Worm (Caenorhabditis elegans) whole organism, midembryonic: Measurements from ENCODE around the gene Y39A3B.1.

Experiments used
- T22C8.4 ChIP-seq: fragments of 200-800 bp; sonication (Bioruptor generic); IDR thresholded peaks from 2 replicates; pipeline ENCODE4 v1.3.6; 2022; ENCODE audit warnings: missing genetic modification characterization, missing compliant biosample characterization
- cog-1 ChIP-seq: sonication (generic microtip); optimal IDR thresholded peaks from 2 replicates; lab custom pipeline; 2016; ENCODE audit warnings: missing genetic modification characterization, missing compliant biosample characterization
- flt-1 ChIP-seq: fragments of 200-800 bp; sonication (Bioruptor generic); IDR thresholded peaks from 2 replicates; pipeline ENCODE4 v1.3.6; 2022; ENCODE audit warnings: missing genetic modification characterization, missing compliant biosample characterization
- klf-2 ChIP-seq: fragments of 200-800 bp; sonication (Bioruptor generic); conservative IDR thresholded peaks from 2 replicates; pipeline ENCODE4 v1.3.6; 2022; ENCODE audit warnings: missing genetic modification reagents, missing genetic modification characterization, missing compliant biosample characterization
- med-1 ChIP-seq: sonication (generic microtip); optimal IDR thresholded peaks from 2 replicates; lab custom pipeline; 2017; ENCODE audit warnings: missing genetic modification characterization, mild to moderate bottlenecking, missing compliant biosample characterization, antibody characterized with exemption, missing genetic modification reagents; ENCODE audit not compliant: insufficient read depth
- ref-1 ChIP-seq: fragments of 200-800 bp; sonication (Bioruptor generic); conservative IDR thresholded peaks from 2 replicates; pipeline ENCODE4 v1.3.6; 2022; ENCODE audit warnings: missing genetic modification reagents, missing genetic modification characterization, missing compliant biosample characterization
- tab-1 ChIP-seq: fragments of 200-800 bp; sonication (Bioruptor generic); IDR thresholded peaks from 2 replicates; pipeline ENCODE4 v1.3.6; 2022; ENCODE audit warnings: missing genetic modification characterization, missing compliant biosample characterization
- ztf-23 ChIP-seq: fragments of 200-800 bp; sonication (Bioruptor generic); IDR thresholded peaks from 2 replicates; pipeline ENCODE4 v1.3.6; 2022; ENCODE audit warnings: missing genetic modification reagents, missing genetic modification characterization, missing compliant biosample characterization
- ztf-29 ChIP-seq: fragments of 200-800 bp; sonication (Bioruptor generic); IDR thresholded peaks from 2 replicates; pipeline ENCODE4 v1.3.6; 2022; ENCODE audit warnings: missing genetic modification reagents, missing genetic modification characterization, missing compliant biosample characterization

The Y39A3B.1 gene

DNA sequence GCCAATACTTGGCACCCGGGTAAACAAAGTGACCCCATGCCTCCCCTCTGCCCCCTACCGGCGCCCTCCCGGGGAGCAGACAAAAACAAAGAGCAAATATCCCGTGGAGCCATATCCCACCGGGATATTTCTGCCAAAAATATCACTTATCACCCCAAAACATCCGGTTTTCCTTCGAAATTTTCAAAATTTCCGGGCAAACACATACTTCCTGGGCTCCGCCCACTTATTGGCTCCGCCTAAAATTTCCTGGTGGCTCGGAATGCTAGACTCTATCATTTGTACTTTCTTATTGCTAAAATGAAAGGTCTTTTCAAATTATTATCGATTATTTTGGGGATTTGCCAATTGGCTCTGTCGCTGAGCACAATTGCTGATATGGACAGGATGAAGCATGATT is at the start of gene Y39A3B.1:
Gene Y39A3B.1, plus strand, starts transcription at position 301 of the 400 bp plus-strand sequence.
- TF ChIP-seq med-1 (GFP tag; lab: Kevin White, UChicago) (no peak), T22C8.4 (no peak), ztf-29 (GFP tag; lab: Robert Waterston, UW) (no peak), flt-1 (GFP tag; lab: Robert Waterston, UW) (no peak), tab-1 (GFP tag; lab: Robert Waterston, UW) (no peak), klf-2 (GFP tag; lab: Robert Waterston, UW) (no peak), cog-1 (no peak), ref-1 (no peak), ztf-23 (no peak)

DNA sequence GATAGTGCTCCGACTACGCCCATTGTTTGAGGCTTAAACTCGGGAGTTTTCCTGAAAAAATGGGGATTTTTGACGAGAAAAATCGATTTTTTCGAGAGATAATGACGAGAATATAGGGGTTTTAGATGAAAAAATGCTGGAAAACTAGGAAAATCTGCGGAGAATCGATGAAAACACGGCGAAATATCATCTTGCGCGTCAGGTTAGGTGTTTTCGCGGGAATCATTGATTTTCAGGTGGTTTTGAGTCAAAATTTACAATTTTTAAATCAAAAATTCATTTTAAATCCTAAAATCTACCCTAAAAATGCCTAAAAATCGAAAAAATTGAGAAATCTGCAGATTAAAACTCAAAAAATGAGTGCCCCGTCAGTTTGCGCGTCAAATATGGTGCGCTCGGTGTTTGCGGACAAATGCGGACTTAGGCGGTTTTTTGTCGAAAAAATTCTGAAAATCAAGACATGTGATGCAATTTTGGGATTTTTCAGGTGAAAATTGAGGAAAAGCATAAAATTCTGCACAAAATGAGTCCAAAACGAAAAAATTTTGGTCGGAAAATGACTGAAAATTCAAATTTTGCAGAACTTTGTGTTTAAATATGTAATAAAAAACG is 43.8 kb upstream of the Y39A3B.1 start, which contains the start of gene mboa-6:
Gene mboa-6, minus strand, starts transcription at position 51 of the 612 bp plus-strand sequence.
- no peak for TF ChIP-seq ref-1
- TF ChIP-seq med-1 (GFP tag; lab: Kevin White, UChicago), result no peak
- TF ChIP-seq tab-1 (GFP tag; lab: Robert Waterston, UW), result no peak
- TF ChIP-seq klf-2 (GFP tag; lab: Robert Waterston, UW), result no peak
- no peak for TF ChIP-seq cog-1
- no peak for TF ChIP-seq flt-1 (GFP tag; lab: Robert Waterston, UW)
- TF ChIP-seq ztf-29 (GFP tag; lab: Robert Waterston, UW), result no peak
- no peak for TF ChIP-seq ztf-23
- TF ChIP-seq T22C8.4, result no peak

DNA sequence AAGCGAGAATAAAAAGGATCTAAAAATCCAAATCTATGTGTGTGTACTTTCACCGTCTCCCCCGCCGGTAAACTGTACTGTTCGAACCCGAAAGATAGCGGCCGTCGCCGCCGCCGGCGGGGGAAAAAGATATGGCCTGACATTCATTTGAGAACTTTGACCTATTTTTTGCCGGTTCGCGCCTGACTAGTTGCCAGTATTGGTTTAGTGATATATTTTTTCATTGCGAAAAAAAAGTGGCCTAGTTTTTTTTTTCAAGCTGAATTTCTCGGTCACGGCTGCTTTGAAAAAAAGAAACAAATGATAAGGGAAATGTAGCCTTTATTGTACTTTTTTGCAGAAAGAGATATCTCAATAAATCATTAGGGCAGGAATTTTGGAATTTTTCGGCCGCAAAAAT is 43.3 kb upstream of the Y39A3B.1 start:
- TF ChIP-seq cog-1 (no peak), ztf-29 (GFP tag; lab: Robert Waterston, UW) (no peak), med-1 (GFP tag; lab: Kevin White, UChicago) (no peak), flt-1 (GFP tag; lab: Robert Waterston, UW) (no peak), T22C8.4 (no peak), tab-1 (GFP tag; lab: Robert Waterston, UW) (no peak), ref-1 (no peak), klf-2 (GFP tag; lab: Robert Waterston, UW) (no peak), ztf-23 (no peak)

DNA sequence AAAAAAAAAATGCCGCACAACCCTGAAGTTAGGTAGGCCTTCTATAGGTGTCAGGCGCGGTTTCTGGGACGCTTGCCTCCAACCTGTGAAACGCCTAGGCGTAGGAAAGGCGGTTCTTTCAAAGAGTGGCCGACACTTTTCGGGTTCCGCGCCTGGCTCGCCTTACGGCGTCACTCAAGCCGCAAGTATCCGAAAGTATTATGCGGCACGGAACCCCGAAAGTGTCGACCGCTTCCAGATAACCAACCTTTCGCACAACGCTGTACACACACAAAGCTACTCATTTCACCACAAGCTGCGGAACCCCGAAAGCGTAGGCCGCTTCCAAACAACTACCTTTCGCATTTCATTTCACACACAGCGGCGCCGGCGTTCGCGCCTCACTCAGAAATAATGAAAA is 42.7 kb upstream of the Y39A3B.1 start:
- no peak for TF ChIP-seq flt-1 (GFP tag; lab: Robert Waterston, UW)
- no peak for TF ChIP-seq cog-1
- no peak for TF ChIP-seq ztf-23
- no peak for TF ChIP-seq ref-1
- no peak for TF ChIP-seq klf-2 (GFP tag; lab: Robert Waterston, UW)
- no peak for TF ChIP-seq ztf-29 (GFP tag; lab: Robert Waterston, UW)
- TF ChIP-seq tab-1 (GFP tag; lab: Robert Waterston, UW), result no peak

DNA sequence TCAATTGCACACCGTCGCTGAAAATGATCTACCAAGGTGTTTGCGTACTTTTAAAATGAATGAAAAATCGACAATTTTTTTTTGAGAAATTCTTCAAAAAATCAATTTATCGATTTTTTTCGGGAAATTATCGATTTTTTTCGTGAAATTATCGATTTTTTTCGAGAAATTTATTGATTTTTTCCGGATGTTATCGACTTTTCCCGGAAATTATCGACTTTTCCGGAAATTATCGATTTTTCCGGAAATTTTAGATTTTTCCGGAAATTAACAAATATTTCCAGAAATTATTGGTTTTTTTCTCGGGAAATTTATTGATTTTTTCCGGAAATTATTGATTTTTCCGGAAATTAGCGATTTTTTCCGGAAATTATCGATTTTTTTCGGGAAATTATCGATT is 40.7 kb upstream of the Y39A3B.1 start:
- TF ChIP-seq T22C8.4, result peak; percentile 75

DNA sequence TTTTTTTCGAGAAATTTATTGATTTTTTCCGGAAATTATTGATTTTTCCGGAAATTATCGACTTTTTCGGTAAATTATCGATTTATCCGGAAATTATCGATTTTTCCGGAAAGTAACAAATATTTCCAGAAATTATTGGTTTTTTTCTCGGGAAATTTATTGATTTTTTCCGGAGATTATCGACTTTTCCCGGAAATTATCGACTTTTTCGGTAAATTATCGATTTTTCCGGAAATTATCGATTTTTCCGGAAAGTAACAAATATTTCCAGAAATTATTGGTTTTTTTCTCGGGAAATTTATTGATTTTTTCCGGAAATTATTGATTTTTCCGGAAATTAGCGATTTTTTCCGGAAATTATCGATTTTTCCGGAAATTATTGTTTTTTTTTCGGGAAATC is 40.2 kb upstream of the Y39A3B.1 start:
- TF ChIP-seq T22C8.4, result peak; percentile 81

DNA sequence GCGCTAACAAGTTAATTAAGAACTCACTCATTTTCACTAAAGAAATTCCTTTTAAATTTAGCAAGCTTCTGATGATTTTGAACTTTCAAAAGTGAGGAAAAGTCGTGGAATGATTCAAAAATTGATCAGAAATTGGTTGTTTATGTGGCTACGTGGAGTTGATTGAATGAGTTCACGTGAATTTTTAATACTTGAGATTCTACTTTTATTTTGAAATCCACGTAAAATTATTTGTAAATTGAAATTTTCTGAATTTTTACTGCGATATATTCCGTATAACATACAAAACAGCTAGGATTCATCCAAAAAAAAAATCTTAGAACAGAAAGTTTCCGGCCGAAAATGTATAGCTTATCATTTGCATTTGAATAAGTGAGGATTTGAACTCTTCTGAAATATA is 36.0 kb upstream of the Y39A3B.1 start, which contains the start of gene moa-1:
Gene moa-1, minus strand, starts transcription at position 101 of the 400 bp plus-strand sequence.
- TF ChIP-seq tab-1 (GFP tag; lab: Robert Waterston, UW), result no peak
- TF ChIP-seq flt-1 (GFP tag; lab: Robert Waterston, UW), result no peak
- TF ChIP-seq ref-1, result no peak
- no peak for TF ChIP-seq med-1 (GFP tag; lab: Kevin White, UChicago)
- no peak for TF ChIP-seq T22C8.4
- TF ChIP-seq klf-2 (GFP tag; lab: Robert Waterston, UW), result no peak
- no peak for TF ChIP-seq ztf-23
- TF ChIP-seq cog-1, result no peak

DNA sequence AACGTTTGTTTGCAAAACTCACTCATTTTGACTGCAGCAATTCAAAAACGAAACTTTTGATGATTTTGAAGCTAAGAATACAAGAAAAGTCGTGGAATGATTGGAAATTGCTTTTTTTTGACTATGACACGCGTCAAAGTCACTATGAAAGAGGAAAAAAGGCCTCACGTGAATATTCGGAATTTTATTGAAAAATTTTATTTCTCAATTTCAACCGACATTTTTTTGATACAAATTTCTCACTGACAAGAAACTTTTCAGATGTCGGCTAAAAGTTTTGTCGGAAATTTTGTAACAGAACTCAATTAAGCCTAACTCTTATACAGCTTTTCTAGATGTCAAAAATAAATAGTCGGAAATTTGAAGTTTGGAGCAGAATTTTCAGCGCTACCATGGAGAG is 35.4 kb upstream of the Y39A3B.1 start, which contains the start of gene R155.5:
Gene R155.5, minus strand, starts transcription at position 101 of the 400 bp plus-strand sequence.
- TF ChIP-seq cog-1 (no peak), T22C8.4 (no peak), flt-1 (GFP tag; lab: Robert Waterston, UW) (no peak), tab-1 (GFP tag; lab: Robert Waterston, UW) (no peak), ztf-29 (GFP tag; lab: Robert Waterston, UW) (no peak), ref-1 (no peak), ztf-23 (no peak), med-1 (GFP tag; lab: Kevin White, UChicago) (no peak), klf-2 (GFP tag; lab: Robert Waterston, UW) (no peak)

DNA sequence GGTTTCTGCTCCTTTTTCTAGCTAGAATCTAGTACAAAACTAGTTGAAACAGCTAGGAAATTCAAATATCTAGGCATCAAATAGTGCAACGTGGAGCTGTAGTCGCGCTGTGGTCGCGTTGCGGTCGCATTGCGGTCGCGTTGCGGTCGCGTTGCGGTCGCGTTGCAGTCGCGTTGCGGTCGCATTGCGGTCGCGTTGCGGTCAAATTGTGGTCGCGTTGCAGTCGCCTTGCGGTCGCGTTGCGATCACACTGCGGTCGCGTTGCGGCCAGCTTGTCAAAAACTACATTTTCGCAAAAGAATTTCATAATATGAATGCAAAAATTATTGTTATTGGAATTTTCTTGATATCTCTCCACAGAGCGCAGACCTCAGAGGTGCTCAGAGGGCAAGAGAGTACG is 29.8 kb upstream of the Y39A3B.1 start:
- TF ChIP-seq ref-1, result no peak
- TF ChIP-seq klf-2 (GFP tag; lab: Robert Waterston, UW), result no peak
- TF ChIP-seq T22C8.4, result no peak
- TF ChIP-seq cog-1, result no peak
- TF ChIP-seq ztf-23, result no peak
- TF ChIP-seq flt-1 (GFP tag; lab: Robert Waterston, UW), result no peak
- TF ChIP-seq med-1 (GFP tag; lab: Kevin White, UChicago), result no peak
- TF ChIP-seq ztf-29 (GFP tag; lab: Robert Waterston, UW), result no peak
- no peak for TF ChIP-seq tab-1 (GFP tag; lab: Robert Waterston, UW)

DNA sequence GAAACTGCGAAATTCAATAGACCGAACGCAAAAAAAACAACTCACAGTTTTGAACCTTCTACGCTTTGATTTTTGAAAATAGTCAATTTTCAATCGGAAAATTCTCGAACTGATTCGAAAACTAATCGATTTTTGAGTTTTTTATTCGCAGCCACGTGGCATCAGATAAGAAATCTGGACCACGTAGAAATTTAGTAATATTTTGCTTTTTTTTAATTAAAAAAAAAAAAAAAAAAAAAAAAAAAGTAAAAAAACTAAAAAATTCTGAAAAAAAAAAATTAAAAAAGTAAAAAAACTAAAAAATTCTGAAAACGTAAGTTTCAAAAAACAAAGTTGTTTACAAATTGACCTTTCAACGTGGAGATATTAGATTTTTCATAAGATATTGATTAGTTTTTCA is 29.2 kb upstream of the Y39A3B.1 start, which contains the start of gene R155.3:
Gene R155.3, minus strand, starts transcription at position 101 of the 400 bp plus-strand sequence.
- TF ChIP-seq med-1 (GFP tag; lab: Kevin White, UChicago) (no peak), ref-1 (no peak), T22C8.4 (no peak), cog-1 (no peak), flt-1 (GFP tag; lab: Robert Waterston, UW) (no peak), ztf-23 (no peak), ztf-29 (GFP tag; lab: Robert Waterston, UW) (no peak), tab-1 (GFP tag; lab: Robert Waterston, UW) (no peak), klf-2 (GFP tag; lab: Robert Waterston, UW) (no peak)
